Fruit fly (Drosophila melanogaster) whole organism, pupa: ENCODE results near the gene mus81.

ENCODE experiments used
- CG10348 ChIP-seq: fragments of 200-800 bp; sonication (Bioruptor generic); IDR thresholded peaks from 2 replicates; pipeline ENCODE4 v1.3.6; 2022; ENCODE audit warnings: missing biosample characterization, missing genetic modification characterization
- CG13204 ChIP-seq: fragments of 200-800 bp; sonication (Bioruptor generic); optimal IDR thresholded peaks from 2 replicates; lab custom pipeline; 2018; ENCODE audit warnings: missing biosample characterization, mild to moderate bottlenecking, missing genetic modification characterization, moderate library complexity
- CG32121 ChIP-seq: fragments of 200-800 bp; sonication (Bioruptor generic); IDR thresholded peaks from 2 replicates; pipeline ENCODE4 v1.3.6; 2022; ENCODE audit warnings: missing biosample characterization, missing genetic modification characterization
- CG34367 ChIP-seq: fragments of 200-800 bp; sonication (Bioruptor generic); optimal IDR thresholded peaks from 2 replicates; lab custom pipeline; 2018; ENCODE audit warnings: missing biosample characterization, mild to moderate bottlenecking, missing genetic modification characterization
- CG8159 ChIP-seq: fragments of 200-800 bp; sonication (Bioruptor generic); optimal IDR thresholded peaks from 3 replicates; lab custom pipeline; 2018; ENCODE audit warnings: missing biosample characterization, mild to moderate bottlenecking, missing genetic modification characterization, moderate library complexity
- CG8301 ChIP-seq: fragments of 200-800 bp; sonication (Bioruptor generic); optimal IDR thresholded peaks from 2 replicates; lab custom pipeline; 2018; ENCODE audit warnings: missing biosample characterization, mild to moderate bottlenecking, missing genetic modification characterization
- CG9948 ChIP-seq: fragments of 200-800 bp; sonication (Bioruptor generic); optimal IDR thresholded peaks from 2 replicates; lab custom pipeline; 2018; ENCODE audit warnings: missing biosample characterization, mild to moderate bottlenecking, missing genetic modification characterization, moderate library complexity
- D1 ChIP-seq: fragments of 200-800 bp; sonication (Bioruptor generic); optimal IDR thresholded peaks from 2 replicates; lab custom pipeline; 2018; ENCODE audit warnings: missing biosample characterization, mild to moderate bottlenecking, missing genetic modification characterization, moderate library complexity
- EcR ChIP-seq: fragments of 200-800 bp; sonication (Bioruptor generic); optimal IDR thresholded peaks from 3 replicates; lab custom pipeline; 2019; ENCODE audit warnings: missing biosample characterization, missing genetic modification characterization, mild to moderate bottlenecking, moderate library complexity, missing genetic modification reagents
- Ets98B ChIP-seq: fragments of 200-800 bp; sonication (Bioruptor generic); IDR thresholded peaks from 2 replicates; pipeline ENCODE4 v1.3.6; 2022; ENCODE audit warnings: missing biosample characterization, missing genetic modification characterization
- Pif1A ChIP-seq: fragments of 200-800 bp; sonication (Bioruptor generic); optimal IDR thresholded peaks from 3 replicates; lab custom pipeline; 2016; ENCODE audit warnings: missing biosample characterization, missing genetic modification characterization
- Pif1B ChIP-seq: fragments of 200-800 bp; sonication (Bioruptor generic); optimal IDR thresholded peaks from 3 replicates; lab custom pipeline; 2016; ENCODE audit warnings: missing biosample characterization, missing genetic modification characterization
- Snoo ChIP-seq: fragments of 200-800 bp; sonication (Bioruptor generic); optimal IDR thresholded peaks from 3 replicates; lab custom pipeline; 2017; ENCODE audit warnings: missing biosample characterization, mild to moderate bottlenecking, missing genetic modification characterization, inconsistent platforms
- fd96Ca ChIP-seq: fragments of 200-800 bp; sonication (Bioruptor generic); IDR thresholded peaks from 3 replicates; pipeline ENCODE4 v1.3.6; 2022; ENCODE audit warnings: missing biosample characterization, missing genetic modification characterization

DNA sequence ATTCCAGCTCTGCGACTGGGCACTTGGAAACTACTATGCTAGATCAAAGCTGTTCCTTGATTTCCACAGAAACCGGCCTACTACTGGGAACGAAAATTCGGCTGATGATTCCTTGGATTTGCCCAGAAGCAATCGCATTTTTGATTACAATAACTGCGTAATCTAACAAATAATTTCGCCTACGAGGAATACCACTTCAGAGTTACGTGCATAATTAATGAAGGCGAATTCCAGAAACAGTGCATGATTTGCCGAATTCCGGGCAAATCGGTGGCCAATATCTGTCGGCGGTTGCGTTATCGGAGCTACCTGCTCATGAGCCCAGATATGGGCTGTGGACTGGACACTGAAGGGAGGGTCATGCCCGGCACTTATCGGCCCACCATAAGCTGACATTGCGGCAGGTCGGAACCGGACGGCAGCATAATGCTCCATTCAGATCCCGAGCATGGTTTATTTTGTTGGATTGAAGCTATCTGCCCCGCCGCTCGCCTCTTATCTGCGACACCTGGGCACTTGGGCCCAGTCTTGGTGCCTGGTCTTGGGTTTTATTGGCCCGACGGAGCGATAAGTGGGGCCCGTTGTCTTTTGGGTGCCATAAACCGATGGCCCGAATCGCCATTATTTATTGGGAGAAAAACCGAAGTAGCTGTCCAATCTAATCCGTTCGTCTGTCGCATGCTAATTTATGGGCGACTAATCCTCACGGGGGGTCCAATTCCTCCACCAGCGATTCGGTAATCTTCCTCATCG is 10.7 kb upstream of the mus81 start, which contains the start of gene CG3708:
- TF ChIP-seq Snoo (tag; lab: Kevin White, UChicago): no peak
- TF ChIP-seq Ets98B (GFP tag; lab: Robert Waterston, UW): no peak
- no peak for TF ChIP-seq CG9948
- no peak for TF ChIP-seq CG10348 (GFP tag; lab: Robert Waterston, UW)
- no peak for TF ChIP-seq CG8301 (tag; lab: Kevin White, UChicago)
- no peak for TF ChIP-seq CG34367 (tag; lab: Kevin White, UChicago)
- no peak for TF ChIP-seq Pif1B (GFP tag; lab: Kevin White, UChicago)
- TF ChIP-seq CG13204 (GFP tag; lab: Kevin White, UChicago): no peak
- no peak for TF ChIP-seq EcR
- TF ChIP-seq CG8159 (tag; lab: Kevin White, UChicago): no peak
- TF ChIP-seq fd96Ca (GFP tag; lab: Robert Waterston, UW): no peak
- TF ChIP-seq CG32121 (GFP tag; lab: Robert Waterston, UW): no peak
- TF ChIP-seq Pif1A (GFP tag; lab: Kevin White, UChicago): no peak
- TF ChIP-seq D1 (tag; lab: Kevin White, UChicago): no peak
